Fruit fly (Drosophila melanogaster): ENCODE data around the gene Nepl11.

Gene Nepl11

DNA sequence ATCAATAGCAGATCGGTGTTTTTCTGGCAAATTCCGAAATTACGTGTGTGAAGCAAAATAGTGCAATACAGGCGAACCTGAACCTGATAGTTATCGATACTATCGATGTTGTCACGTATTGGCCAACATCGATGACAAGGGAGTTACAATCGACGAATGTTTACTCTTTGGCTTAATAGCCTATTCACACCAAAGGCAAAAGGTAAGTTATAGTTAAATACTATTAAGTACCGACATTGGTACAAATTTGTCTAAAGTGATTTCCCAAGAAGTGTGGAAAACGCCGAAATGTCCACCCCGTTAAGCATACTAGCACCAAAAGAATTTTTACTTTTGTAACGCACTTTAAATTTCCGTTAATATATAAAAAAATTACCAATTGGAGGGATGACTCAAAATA is 39.3 kb upstream of the Nepl11 start, which contains the start of gene CG9776 (continued):
- TF ChIP-seq Side (GFP tag; optimal IDR thresholded peaks at IDR 0.05), result peak; percentile 43
- no peak for TF ChIP-seq ewg (GFP tag; optimal IDR thresholded peaks at IDR 0.05)
- peak in 1 of 3 experiments; percentile 19 for TF ChIP-seq Stat92E (GFP tag; optimal IDR thresholded peaks at IDR 0.05)
- no peak for TF ChIP-seq pros (GFP tag; optimal IDR thresholded peaks at IDR 0.05)
- TF ChIP-seq CG17612 (GFP tag; IDR thresholded peaks at IDR 0.05), result no peak
- no peak for TF ChIP-seq CG6654 (GFP tag; optimal IDR thresholded peaks at IDR 0.05)
- no peak for TF ChIP-seq CG8924 (tag; optimal IDR thresholded peaks at IDR 0.05)
- no peak for TF ChIP-seq salm (tag; optimal IDR thresholded peaks at IDR 0.05)
- TF ChIP-seq mam (GFP tag; optimal IDR thresholded peaks at IDR 0.05), result peak; percentile 75
- TF ChIP-seq CG43689 (GFP tag; IDR thresholded peaks at IDR 0.05), result no peak
- peak; percentile 20 for TF ChIP-seq psq (GFP tag; optimal IDR thresholded peaks at IDR 0.05)
- no peak for TF ChIP-seq CG3281 (GFP tag; optimal IDR thresholded peaks at IDR 0.05)
- no peak for TF ChIP-seq gcm (GFP tag; optimal IDR thresholded peaks at IDR 0.05)
- TF ChIP-seq CG4854 (GFP tag; optimal IDR thresholded peaks at IDR 0.05), result no peak
- peak; percentile 54; the same call in 1 of the 2 replicates for TF ChIP-seq ranshi (GFP tag; IDR thresholded peaks at IDR 0.05)
- no peak for TF ChIP-seq CG10979 (tag; optimal IDR thresholded peaks at IDR 0.05)
- TF ChIP-seq CG9609 (GFP tag; optimal IDR thresholded peaks at IDR 0.05), result peak; percentile 65
- TF ChIP-seq CG18476 (GFP tag; optimal IDR thresholded peaks at IDR 0.05), result peak; percentile 42
- TF ChIP-seq luna (GFP tag; optimal IDR thresholded peaks at IDR 0.05), result peak; percentile 53
- peak; percentile 8 for TF ChIP-seq CG10462 (GFP tag; optimal IDR thresholded peaks at IDR 0.05)
- no peak for TF ChIP-seq emc (GFP tag; optimal IDR thresholded peaks at IDR 0.05)
- no peak for TF ChIP-seq so (GFP tag; IDR thresholded peaks at IDR 0.05)
- TF ChIP-seq repo (GFP tag; optimal IDR thresholded peaks at IDR 0.05), result peak; percentile 41
- no peak for TF ChIP-seq CG11696 (GFP tag; IDR thresholded peaks at IDR 0.05)
- TF ChIP-seq CG4820 (GFP tag; optimal IDR thresholded peaks at IDR 0.05), result peak; percentile 63
- peak; percentile 67 for TF ChIP-seq NC2β (GFP tag; optimal IDR thresholded peaks at IDR 0.05)
- peak; percentile 44 for TF ChIP-seq vfl (GFP tag; optimal IDR thresholded peaks at IDR 0.05)
- peak; percentile 42 for TF ChIP-seq Hr3 (GFP tag; optimal IDR thresholded peaks at IDR 0.05)
- TF ChIP-seq D (optimal IDR thresholded peaks at IDR 0.05), result no peak
- peak; percentile 20 for TF ChIP-seq D (GFP tag; optimal IDR thresholded peaks at IDR 0.05)
- TF ChIP-seq bbx (GFP tag; IDR thresholded peaks at IDR 0.05; ENCODE audit: partially characterized antibody), result peak; percentile 98
- 0 out of 2 replicates have a peak, but pooled peaks have one; percentile 38 for TF ChIP-seq CG8765 (GFP tag; IDR thresholded peaks at IDR 0.05)
- peak; percentile 45 for TF ChIP-seq wek (GFP tag; optimal IDR thresholded peaks at IDR 0.05)
- peak; percentile 23 for TF ChIP-seq lbe (GFP tag; optimal IDR thresholded peaks at IDR 0.05)
- peak; percentile 64 for TF ChIP-seq Max (GFP tag; optimal IDR thresholded peaks at IDR 0.05)
- TF ChIP-seq Aef1 (GFP tag; IDR thresholded peaks at IDR 0.05), result no peak
- TF ChIP-seq CG14050 (GFP tag; IDR thresholded peaks at IDR 0.05), result no peak
- TF ChIP-seq CG15479 (GFP tag; optimal IDR thresholded peaks at IDR 0.05), result peak; percentile 44
- peak; percentile 97 for TF ChIP-seq Scr (GFP tag; IDR thresholded peaks at IDR 0.05; ENCODE audit: partially characterized antibody)
- no peak for TF ChIP-seq odd (GFP tag; optimal IDR thresholded peaks at IDR 0.05)
- no peak for TF ChIP-seq CG18599 (GFP tag; optimal IDR thresholded peaks at IDR 0.05)
- TF ChIP-seq Hr39 (optimal IDR thresholded peaks at IDR 0.05), result no peak
- TF ChIP-seq Ravus (GFP tag; IDR thresholded peaks at IDR 0.05), result no peak
- peak; percentile 50 for TF ChIP-seq CG17912 (GFP tag; optimal IDR thresholded peaks at IDR 0.05)
- peak; percentile 33; the same call in 1 of the 2 replicates for TF ChIP-seq onecut (GFP tag; IDR thresholded peaks at IDR 0.05)
- no peak for TF ChIP-seq hth (optimal IDR thresholded peaks at IDR 0.05)
- peak; percentile 63; the same call in 1 of the 2 replicates for TF ChIP-seq wdn (GFP tag; IDR thresholded peaks at IDR 0.05)
- no peak for TF ChIP-seq btn (GFP tag; optimal IDR thresholded peaks at IDR 0.05)
- TF ChIP-seq chm (GFP tag; IDR thresholded peaks at IDR 0.05), result no peak
- TF ChIP-seq grn (GFP tag; optimal IDR thresholded peaks at IDR 0.05), result no peak
- no peak for TF ChIP-seq schlank (tag; optimal IDR thresholded peaks at IDR 0.05)
- peak; percentile 45 for TF ChIP-seq E2f2 (GFP tag; IDR thresholded peaks at IDR 0.05)
- peak; percentile 73 for TF ChIP-seq CG30403 (GFP tag; optimal IDR thresholded peaks at IDR 0.05)

Data from whole organism, embryonic.